Comparison of ENCODE assay signal across 2 worm cellular contexts in genomic region chrX:10981374-10981773, ce11.
TF ChIP-seq lines count a peak whose summit lies in the region.

No protein-coding gene starts in this region.

TF ChIP-seq in whole organism, L4 larva, 104 proteins besides CTCF, POLR2A, EP300 and RAD21:
- TF ChIP-seq dmd-6 (GFP tag; IDR thresholded peaks at IDR 0.05; lab: Robert Waterston, UW), result peak; percentile 43
- no peak for TF ChIP-seq ceh-62 (tag; optimal IDR thresholded peaks at IDR 0.05; lab: Kevin White, UChicago)
- peak in 1 of 2 experiments; percentile 25 for TF ChIP-seq daf-16 (GFP tag; optimal IDR thresholded peaks at IDR 0.05; lab: Kevin White, UChicago)
- peak; percentile 87 for TF ChIP-seq daf-16 (tag; optimal IDR thresholded peaks at IDR 0.05; lab: Kevin White, UChicago)
- peak; percentile 62 for TF ChIP-seq aha-1 (tag; lab: Kevin White, UChicago)

TF ChIP-seq in whole organism, young adult, 124 proteins besides CTCF, POLR2A, EP300 and RAD21:
- no peak for TF ChIP-seq hrde-1 (tag; optimal IDR thresholded peaks at IDR 0.05; lab: Kevin White, UChicago; ENCODE audit: borderline replicate concordance)
- TF ChIP-seq nhr-80 (tag; optimal IDR thresholded peaks at IDR 0.05; lab: Kevin White, UChicago), result peak; percentile 10
- no peak for TF ChIP-seq F37B4.10 (GFP tag; IDR thresholded peaks at IDR 0.05; lab: Robert Waterston, UW)
- TF ChIP-seq lin-26 (GFP tag; IDR thresholded peaks at IDR 0.05; lab: Robert Waterston, UW), result no peak
- TF ChIP-seq him-1 (tag; optimal IDR thresholded peaks at IDR 0.05; lab: Kevin White, UChicago), result no peak
